Fruit fly (Drosophila melanogaster) whole organism, larva: ENCODE measurements around the gene dy.

Source experiments
- noc ChIP-seq: fragments of 200-800 bp; sonication (Bioruptor generic); optimal IDR thresholded peaks from 3 replicates; lab custom pipeline; 2019; ENCODE audit warnings: missing biosample characterization, mild to moderate bottlenecking, missing genetic modification characterization, moderate library complexity

The dy gene

DNA sequence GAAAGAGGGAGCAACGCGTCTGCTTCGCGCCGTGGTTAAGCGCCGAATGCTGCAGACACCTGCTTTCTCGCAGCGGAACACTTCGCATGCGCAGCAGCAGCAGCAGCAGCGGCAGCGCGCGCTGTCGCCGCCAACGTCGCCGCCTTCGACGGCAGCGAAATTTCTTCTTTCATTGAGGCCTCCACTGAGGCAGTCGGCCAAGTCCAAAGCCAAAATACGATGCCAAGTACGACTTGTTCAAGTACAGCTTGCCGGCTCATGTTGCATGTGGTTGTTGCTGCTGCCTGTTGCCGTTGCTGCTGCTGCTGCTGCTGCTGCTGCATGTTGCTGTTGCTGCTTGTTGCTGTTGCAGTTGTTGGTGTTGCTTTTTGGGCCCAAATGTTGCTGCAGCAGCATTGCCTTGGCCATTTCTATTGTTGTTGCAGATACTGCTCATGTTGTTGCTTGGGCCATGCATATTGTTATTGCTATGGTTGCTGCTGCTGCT lies at the start of gene dy:
dy (minus strand) TSS at position 51 of the 487 bp plus-strand sequence.
- no peak for TF ChIP-seq noc

DNA sequence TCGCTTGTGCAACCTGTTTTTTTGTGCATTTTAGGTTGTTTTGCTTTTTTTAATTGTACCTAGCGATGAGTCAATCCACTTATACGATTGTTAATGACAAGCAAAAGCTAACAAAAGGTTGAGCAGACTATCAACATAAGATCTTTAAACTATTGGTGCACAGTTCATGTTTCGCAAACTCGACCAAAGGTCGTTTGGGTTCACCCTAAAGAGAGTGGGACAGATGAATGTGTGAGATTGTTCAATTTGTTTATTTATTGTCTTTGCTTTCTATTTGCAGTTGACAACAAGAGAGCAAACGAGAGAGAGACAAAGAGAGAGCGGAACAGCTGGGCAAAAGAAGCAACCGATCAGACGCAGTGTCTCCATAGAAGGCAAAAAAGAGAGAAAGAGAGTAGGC lies 44.4 kb upstream of the dy start:
- no peak for TF ChIP-seq noc

DNA sequence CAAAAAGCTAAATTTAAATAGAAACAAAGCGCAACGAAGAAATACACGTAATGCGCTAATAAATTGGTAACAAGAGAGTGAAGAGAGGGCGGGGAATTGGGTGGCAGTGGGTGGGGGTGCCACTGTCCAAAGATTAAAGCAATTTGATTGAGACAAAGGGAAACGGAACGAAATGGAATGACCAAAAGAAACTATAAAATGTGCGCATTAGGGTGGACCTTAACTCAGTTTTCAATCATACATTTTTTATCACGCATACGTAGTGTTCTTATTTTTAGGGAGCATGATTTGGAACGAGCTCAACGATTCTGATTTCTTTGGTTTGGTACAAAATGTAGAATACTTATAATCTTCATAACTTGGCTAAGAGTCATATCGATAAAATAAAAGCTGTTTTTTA lies 43.4 kb upstream of the dy start:
- peak; percentile 11 for TF ChIP-seq noc

DNA sequence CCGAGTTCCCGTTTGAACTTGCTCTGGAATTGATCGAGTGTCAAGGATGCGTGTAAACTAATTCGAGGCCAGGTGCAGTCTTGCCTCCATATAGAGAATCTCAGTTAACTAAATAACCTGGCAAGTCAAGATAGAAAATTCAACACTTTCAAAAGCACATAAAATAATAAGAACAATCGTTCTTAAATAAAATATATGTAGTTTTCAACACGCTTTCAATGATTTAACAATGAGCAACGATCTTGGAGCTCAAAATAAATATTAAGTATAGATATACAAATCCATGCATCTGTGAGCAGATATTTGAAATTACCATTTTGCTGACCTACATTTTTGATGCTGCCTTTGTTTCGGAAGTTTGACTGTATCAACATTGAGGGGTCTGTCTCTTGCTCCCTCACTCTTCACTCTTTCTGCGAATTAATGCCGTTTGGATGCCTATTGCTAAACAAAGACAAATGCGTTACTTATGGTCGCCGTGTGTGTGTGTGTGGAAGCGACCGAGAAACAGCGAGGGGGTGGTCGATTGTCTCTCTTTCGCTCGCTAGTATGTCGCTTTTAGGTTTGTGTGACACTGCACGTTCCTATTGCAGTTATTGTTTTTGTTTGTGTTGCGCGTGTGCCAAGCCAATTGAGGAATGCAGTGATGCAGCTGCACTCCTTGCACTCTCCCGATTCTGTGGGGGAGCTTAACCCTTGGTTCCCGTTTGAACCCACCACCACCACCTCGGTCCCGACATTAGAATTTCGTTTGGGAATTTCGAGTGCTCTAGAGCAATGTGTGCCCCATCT lies 41.9 kb upstream of the dy start:
- peak; percentile 41 for TF ChIP-seq noc

DNA sequence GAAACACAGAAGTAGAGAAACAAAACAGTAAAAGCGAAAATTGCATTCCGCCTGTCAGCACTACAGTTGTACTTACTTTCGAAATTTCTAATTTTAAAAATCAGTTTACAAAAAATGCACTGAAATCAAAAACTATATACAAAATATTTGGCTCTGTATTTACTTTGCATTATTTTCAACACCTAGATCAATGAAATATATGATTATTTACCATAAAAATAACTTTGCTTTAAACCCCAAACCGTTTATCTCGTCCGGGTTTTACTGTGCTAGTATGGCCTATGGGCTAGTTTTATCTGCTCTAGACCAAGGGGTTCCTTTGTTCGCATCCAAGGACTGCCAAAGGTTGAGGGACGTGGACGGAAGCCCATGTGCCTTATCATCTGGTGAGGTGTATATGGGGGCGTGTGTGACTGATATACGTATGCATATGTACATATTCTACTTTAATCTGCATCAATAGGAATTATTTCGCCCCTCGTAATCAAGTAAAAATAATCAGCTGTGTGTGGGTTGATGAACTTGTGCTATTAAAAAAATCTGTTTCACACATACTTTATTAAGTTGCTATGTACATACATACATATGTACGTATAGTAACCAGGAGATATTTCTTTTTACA lies 40.8 kb upstream of the dy start:
- TF ChIP-seq noc = no peak

DNA sequence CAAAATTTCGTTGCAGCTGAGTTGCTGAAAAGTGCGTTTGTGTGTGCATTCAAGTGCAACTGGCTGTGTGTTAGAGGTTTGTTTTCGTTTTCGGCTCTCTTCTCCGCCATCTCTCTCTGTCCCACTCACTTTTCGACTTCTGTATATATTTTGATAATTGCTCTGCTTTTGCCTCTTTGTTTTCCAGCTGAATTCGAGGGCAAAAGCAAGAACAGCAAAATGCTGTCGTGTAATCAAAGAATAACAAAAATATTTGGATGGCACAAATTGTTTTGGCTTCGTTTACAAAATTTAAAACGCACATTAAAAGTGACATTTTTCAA lies 40.1 kb upstream of the dy start:
- TF ChIP-seq noc = no peak

DNA sequence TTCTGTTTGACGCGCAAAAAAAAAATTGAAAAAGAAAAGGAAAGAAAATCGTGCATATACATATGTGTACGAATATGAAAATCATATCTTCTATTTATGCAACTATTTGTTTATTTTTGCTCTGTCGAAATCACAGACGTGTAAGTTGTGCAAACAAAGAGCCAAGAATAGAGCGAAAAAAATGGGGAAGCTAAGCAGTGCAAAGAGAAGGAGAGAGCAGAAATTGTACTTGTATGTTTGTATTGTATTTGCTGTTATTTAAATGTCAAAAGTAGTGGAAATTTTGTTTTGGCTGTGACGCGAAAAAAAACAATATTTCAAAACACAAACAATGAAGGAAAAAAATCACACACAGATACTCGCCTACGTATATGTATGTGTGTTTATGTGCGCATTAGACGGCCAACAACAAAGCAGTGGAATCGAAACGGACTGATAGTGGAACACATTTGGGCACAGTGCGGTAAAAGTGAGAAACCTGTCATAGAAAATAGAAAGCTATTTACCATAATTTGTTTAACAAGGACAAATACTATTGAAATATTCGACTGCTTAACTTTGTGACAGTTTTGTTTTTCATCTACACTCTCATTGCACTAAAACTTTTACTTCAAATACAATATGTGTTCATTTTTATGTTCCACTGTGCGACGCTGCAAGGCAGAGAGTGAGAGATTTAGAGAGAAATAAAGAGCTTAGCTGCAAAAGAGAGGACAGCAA lies 39.6 kb upstream of the dy start:
- peak; percentile 93 for TF ChIP-seq noc

DNA sequence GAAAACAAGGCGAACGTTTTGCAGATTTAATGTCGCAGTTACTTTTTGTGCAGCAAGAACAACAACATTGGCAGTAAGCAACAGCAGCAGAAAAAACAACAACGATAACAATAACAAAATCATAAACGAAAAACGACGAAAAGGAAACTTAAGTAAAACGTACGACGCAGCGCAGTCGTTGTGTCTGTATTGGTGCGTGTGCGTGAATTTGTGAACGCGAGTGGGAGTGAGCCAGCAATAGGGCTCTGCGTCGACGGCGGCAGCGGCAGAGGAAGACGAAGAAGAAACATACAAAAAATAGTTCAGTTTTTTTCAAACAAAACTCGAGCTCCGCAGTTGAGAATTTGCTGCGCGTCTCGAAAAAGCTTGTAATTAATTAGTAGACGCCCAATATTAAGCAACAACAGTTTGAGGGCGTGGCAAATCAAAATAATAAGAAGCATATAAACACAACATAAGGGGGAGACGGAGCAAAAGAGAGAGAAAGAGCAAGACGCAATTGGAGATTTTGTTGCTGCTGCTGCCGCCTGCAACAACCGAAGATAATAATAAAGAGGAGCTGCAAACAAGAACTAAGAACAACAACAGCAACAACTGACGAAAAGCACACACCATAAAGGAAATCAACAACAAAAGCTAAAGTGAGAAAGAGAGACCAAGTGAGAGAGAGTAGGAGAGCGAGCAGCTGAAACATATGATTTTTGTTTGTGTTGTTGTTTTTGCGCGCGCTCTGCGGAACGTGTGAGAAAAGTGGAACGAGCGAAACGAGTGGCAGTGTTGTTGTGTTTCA lies 38.8 kb upstream of the dy start:
- TF ChIP-seq noc = no peak

DNA sequence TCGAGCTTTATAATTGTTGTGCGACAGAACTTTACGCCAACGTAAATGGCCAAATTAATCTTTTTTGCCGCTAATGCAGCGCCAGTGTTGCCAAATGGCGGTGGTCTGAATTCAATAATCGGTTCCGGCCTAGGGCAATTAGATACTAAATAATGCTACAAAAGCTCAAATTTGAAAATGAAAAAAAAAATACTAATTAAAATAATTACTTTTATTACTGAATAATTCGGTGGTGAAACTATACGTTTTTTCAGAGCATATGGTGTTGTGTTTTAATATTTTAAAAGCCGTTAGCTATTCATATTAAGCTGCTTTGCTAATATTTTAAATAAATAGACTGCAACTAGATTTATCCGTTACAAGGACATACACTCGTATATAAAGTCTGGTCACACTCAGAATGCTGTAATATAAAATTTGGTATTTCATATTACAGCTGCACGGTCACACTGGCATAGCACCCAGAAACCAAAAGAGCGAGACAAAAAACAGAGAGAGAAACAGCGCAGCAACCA lies 37.9 kb upstream of the dy start, which contains the start of the genes CG1578 and rudhira:
CG1578 (minus strand) TSS at position 118 of the 515 bp plus-strand sequence.
rudhira (plus strand) TSS at position 465 of the 515 bp plus-strand sequence.
- no peak for TF ChIP-seq noc

DNA sequence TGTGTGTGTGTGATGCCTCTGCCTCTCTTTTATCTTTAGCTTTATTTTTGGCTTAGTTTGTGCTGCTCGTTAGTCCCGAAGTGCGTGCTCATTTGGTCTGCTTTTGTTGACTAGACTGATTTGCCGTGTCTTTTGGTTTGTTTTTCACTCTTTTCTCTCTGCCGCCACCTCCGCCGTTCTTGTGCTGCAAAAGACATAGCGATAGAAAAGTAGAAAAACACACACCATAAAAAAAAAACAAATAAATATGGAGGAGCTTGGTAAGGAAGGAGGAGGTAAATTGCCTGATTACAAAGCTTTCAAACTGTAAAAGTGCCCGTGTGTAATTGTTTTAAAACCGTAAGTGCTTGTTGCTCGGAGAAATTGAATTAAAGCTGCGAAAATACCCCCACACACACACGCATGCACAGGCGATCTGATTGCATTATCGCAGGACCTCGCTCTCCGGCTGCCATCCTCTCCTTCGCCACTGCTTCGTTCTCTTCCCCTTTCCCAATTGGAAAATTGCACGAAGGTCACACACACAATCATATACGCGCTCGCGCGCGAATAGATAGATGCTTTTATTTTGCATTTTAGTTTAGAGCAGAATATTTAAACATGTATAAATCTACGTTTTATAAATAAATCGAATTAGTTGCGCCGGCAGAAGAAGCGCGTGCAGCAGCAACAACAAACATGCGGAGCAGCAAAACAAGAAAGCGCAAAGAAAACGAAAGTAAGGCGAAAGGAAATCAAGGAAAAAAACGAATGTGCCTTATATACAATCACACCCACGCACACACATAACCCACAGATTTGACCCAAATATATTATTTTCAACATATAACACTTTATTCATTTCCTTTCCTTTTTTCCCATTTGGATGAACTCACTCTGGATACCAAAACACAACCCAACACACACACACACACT lies 37.0 kb upstream of the dy start:
- no peak for TF ChIP-seq noc

DNA sequence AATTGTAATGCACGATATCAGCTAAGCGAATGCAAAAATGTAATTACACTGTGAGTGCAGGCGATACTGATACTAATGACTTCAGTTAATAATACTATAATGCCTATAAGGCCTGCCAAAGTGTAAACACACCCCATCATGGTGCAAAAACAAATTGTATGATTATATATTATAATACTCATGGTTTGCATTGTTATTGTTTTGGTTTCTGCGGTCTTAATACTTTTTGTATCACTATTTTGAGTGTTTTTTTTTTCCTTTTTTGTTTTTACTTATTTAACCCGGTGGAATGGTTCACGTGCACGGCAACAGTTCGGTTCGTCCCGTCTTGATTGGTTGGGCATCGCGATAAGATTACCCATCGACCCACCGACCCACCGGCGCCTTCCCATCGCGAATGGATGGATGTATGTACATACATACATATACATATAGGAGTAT lies 35.2 kb upstream of the dy start:
- TF ChIP-seq noc = no peak

DNA sequence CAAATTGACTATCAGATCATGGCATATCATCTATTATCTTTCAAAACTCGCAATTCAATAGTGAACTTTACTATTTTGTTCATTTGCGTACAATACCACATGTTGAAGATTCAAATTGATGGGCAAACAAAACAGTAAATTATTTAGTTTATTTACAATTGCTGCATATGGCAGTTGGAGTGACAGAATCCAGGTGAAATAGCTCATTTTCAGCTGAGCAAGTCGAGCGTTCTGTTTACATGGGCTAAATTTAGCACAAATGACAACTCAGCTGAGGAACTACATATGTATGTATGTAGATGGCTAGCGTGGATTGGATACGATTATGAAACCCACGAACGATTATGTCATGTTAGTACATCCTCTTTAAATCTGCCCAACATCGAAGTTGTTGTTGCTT lies 34.2 kb upstream of the dy start:
- TF ChIP-seq noc = no peak

DNA sequence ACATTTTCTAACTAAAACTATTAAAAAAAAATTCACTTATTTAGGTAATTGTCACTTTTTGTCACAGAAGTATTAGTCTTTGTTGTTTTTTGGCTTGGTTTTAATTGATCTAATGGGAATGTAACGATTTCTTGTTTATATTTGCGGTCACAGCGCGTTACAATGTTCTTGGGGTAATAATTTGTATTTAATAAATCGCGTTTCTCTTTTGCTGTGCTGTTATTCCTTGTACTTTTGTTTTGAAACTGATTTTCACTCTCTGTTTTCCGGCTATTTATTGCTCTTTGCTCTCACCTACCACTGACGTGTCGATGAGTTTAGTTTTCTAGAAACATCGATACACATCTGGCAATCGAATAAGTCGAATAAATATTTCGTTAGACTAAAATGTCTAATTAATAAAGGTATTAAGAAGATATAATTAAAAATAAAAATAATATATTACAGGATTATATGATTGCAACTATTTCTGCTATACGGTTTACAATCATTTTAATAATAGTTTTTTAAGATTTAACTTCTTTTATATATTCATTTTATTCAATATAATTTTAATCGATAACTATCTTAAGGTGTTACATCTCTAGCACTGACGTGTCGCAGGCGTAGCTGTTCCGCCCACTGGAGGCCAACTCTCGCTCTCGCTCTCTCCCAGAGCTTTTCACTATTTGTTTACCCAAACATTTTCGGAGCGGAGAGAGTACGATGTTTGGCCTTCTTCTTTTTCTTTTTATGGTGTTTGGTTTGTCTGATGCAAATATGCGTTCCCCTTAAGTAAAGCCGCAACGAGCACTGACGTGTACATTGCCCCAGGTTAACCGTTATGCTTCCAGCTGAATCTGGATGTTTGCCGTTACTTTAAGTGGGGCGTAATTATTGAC lies 28.5 kb upstream of the dy start, which contains the start of gene Hsc70-3:
Hsc70-3 (minus strand) TSS at position 251 of the 881 bp plus-strand sequence.
- peak; percentile 54 for TF ChIP-seq noc

DNA sequence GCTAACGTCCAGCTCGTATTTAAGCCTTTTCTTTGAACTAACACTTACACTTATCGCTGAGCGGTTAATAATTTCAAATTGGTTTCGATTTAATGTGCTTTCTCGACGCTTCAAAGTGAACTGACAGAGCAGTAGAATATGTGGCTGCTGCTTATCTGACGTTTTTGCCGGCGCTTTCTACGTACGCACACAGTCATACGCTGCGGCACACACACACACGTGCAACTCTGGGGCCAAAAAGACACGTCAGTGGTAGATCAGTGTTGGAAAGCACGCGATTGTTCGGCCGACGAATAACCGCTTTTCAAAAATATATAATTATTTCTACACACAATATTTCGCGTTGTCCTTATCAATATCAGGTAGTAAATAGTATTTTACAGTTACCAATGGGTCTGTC lies 27.6 kb upstream of the dy start:
- TF ChIP-seq noc = peak; percentile 8
